Worm (Caenorhabditis elegans) whole organism, midembryonic: ENCODE results near the gene Y110A2AL.4.
"Not testable (repeated sequence)": the region's sequence is repeated elsewhere in the genome, so short reads cannot be mapped to it uniquely, and the experiment has no call there.

Experiments
- T22C8.4 ChIP-seq: fragments of 200-800 bp; sonication (Bioruptor generic); IDR thresholded peaks from 2 replicates; pipeline ENCODE4 v1.3.6; 2022; ENCODE audit warnings: missing genetic modification characterization, missing compliant biosample characterization
- cog-1 ChIP-seq: sonication (generic microtip); optimal IDR thresholded peaks from 2 replicates; lab custom pipeline; 2016; ENCODE audit warnings: missing genetic modification characterization, missing compliant biosample characterization
- flt-1 ChIP-seq: fragments of 200-800 bp; sonication (Bioruptor generic); IDR thresholded peaks from 2 replicates; pipeline ENCODE4 v1.3.6; 2022; ENCODE audit warnings: missing genetic modification characterization, missing compliant biosample characterization
- klf-2 ChIP-seq: fragments of 200-800 bp; sonication (Bioruptor generic); conservative IDR thresholded peaks from 2 replicates; pipeline ENCODE4 v1.3.6; 2022; ENCODE audit warnings: missing genetic modification reagents, missing genetic modification characterization, missing compliant biosample characterization
- med-1 ChIP-seq: sonication (generic microtip); optimal IDR thresholded peaks from 2 replicates; lab custom pipeline; 2017; ENCODE audit warnings: missing genetic modification characterization, mild to moderate bottlenecking, missing compliant biosample characterization, antibody characterized with exemption, missing genetic modification reagents; ENCODE audit not compliant: insufficient read depth
- ref-1 ChIP-seq: fragments of 200-800 bp; sonication (Bioruptor generic); conservative IDR thresholded peaks from 2 replicates; pipeline ENCODE4 v1.3.6; 2022; ENCODE audit warnings: missing genetic modification reagents, missing genetic modification characterization, missing compliant biosample characterization
- tab-1 ChIP-seq: fragments of 200-800 bp; sonication (Bioruptor generic); IDR thresholded peaks from 2 replicates; pipeline ENCODE4 v1.3.6; 2022; ENCODE audit warnings: missing genetic modification characterization, missing compliant biosample characterization
- ztf-23 ChIP-seq: fragments of 200-800 bp; sonication (Bioruptor generic); IDR thresholded peaks from 2 replicates; pipeline ENCODE4 v1.3.6; 2022; ENCODE audit warnings: missing genetic modification reagents, missing genetic modification characterization, missing compliant biosample characterization
- ztf-29 ChIP-seq: fragments of 200-800 bp; sonication (Bioruptor generic); IDR thresholded peaks from 2 replicates; pipeline ENCODE4 v1.3.6; 2022; ENCODE audit warnings: missing genetic modification reagents, missing genetic modification characterization, missing compliant biosample characterization

The Y110A2AL.4 gene

ce11 chrII:2839004-2839403, at the start of gene Y110A2AL.4:
Gene Y110A2AL.4 (plus strand): TSS chrII:2839304.
- not testable (repeated sequence) for TF ChIP-seq klf-2; tab-1 (GFP tag; lab: Robert Waterston, UW); T22C8.4 (GFP tag; lab: Robert Waterston, UW)

ce11 chrII:2791693-2792092, 47.4 kb upstream of the Y110A2AL.4 start:
- TF ChIP-seq ref-1 (GFP tag; lab: Robert Waterston, UW) = no peak
- TF ChIP-seq tab-1 (GFP tag; lab: Robert Waterston, UW) = no peak
- TF ChIP-seq cog-1 (tag; lab: Kevin White, UChicago) = no peak
- no peak for TF ChIP-seq klf-2
- TF ChIP-seq T22C8.4 (GFP tag; lab: Robert Waterston, UW) = no peak
- TF ChIP-seq ztf-23 = no peak
- no peak for TF ChIP-seq ztf-29 (GFP tag; lab: Robert Waterston, UW)
- no peak for TF ChIP-seq med-1 (GFP tag; lab: Kevin White, UChicago)

- TF ChIP-seq ztf-29 (GFP tag; lab: Robert Waterston, UW) (no peak), klf-2 (no peak), tab-1 (GFP tag; lab: Robert Waterston, UW) (no peak), flt-1 (GFP tag; lab: Robert Waterston, UW) (no peak), ref-1 (GFP tag; lab: Robert Waterston, UW) (no peak), ztf-23 (no peak), T22C8.4 (GFP tag; lab: Robert Waterston, UW) (no peak), cog-1 (tag; lab: Kevin White, UChicago) (no peak), med-1 (GFP tag; lab: Kevin White, UChicago) (no peak)
These were observed 43.7 kb upstream of the Y110A2AL.4 start for ce11 chrII:2795413-2795812.

- TF ChIP-seq klf-2 = no peak
- TF ChIP-seq flt-1 (GFP tag; lab: Robert Waterston, UW) = no peak
- TF ChIP-seq tab-1 (GFP tag; lab: Robert Waterston, UW) = no peak
- no peak for TF ChIP-seq ztf-29 (GFP tag; lab: Robert Waterston, UW)
- no peak for TF ChIP-seq med-1 (GFP tag; lab: Kevin White, UChicago)
- no peak for TF ChIP-seq T22C8.4 (GFP tag; lab: Robert Waterston, UW)
- TF ChIP-seq cog-1 (tag; lab: Kevin White, UChicago) = no peak
- TF ChIP-seq ztf-23 = no peak
- TF ChIP-seq ref-1 (GFP tag; lab: Robert Waterston, UW) = no peak
These were observed 42.7 kb upstream of the Y110A2AL.4 start for ce11 chrII:2796431-2796830.

DNA sequence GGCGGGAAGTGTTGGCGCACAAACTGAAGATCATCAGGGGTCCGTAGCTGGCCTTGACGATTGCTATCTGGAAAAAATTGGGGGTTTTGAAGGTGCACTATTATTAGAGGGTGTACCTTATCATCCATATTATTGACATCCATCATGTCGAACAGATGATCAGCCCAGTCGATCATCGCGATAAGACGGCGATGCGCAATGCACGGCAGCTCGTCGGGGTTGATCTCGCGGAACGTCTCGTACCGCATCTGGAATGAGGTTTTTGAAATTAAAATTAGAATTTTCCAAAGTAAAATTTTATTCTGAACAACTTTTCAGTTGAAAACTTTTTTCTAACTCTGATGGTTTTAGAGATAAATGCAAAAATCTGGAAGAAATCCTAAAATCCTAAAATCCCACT, 41.2 kb upstream of the Y110A2AL.4 start:
- TF ChIP-seq ref-1 (GFP tag; lab: Robert Waterston, UW) (no peak), ztf-23 (no peak), ztf-29 (GFP tag; lab: Robert Waterston, UW) (no peak), tab-1 (GFP tag; lab: Robert Waterston, UW) (no peak), cog-1 (tag; lab: Kevin White, UChicago) (no peak), T22C8.4 (GFP tag; lab: Robert Waterston, UW) (no peak)

- TF ChIP-seq cog-1 (tag; lab: Kevin White, UChicago) (peak; percentile 10), flt-1 (GFP tag; lab: Robert Waterston, UW) (no peak), ztf-29 (GFP tag; lab: Robert Waterston, UW) (no peak), tab-1 (GFP tag; lab: Robert Waterston, UW) (no peak), ztf-23 (no peak), ref-1 (GFP tag; lab: Robert Waterston, UW) (no peak)
These were observed 38.4 kb upstream of the Y110A2AL.4 start, which contains the start of gene nhr-119 for ce11 chrII:2800550-2801233. Gene nhr-119 (minus strand): TSS chrII:2800600.

ce11 chrII:2801764-2802163, 37.3 kb upstream of the Y110A2AL.4 start:
- TF ChIP-seq ztf-29 (GFP tag; lab: Robert Waterston, UW) (no peak), cog-1 (tag; lab: Kevin White, UChicago) (no peak), med-1 (GFP tag; lab: Kevin White, UChicago) (no peak), tab-1 (GFP tag; lab: Robert Waterston, UW) (no peak), flt-1 (GFP tag; lab: Robert Waterston, UW) (no peak), T22C8.4 (GFP tag; lab: Robert Waterston, UW) (no peak), ztf-23 (no peak), ref-1 (GFP tag; lab: Robert Waterston, UW) (no peak), klf-2 (no peak)

- TF ChIP-seq tab-1 (GFP tag; lab: Robert Waterston, UW) = no peak
- TF ChIP-seq klf-2 = no peak
- no peak for TF ChIP-seq ztf-29 (GFP tag; lab: Robert Waterston, UW)
- TF ChIP-seq med-1 (GFP tag; lab: Kevin White, UChicago) = no peak
- TF ChIP-seq ztf-23 = no peak
- no peak for TF ChIP-seq cog-1 (tag; lab: Kevin White, UChicago)
These were observed 36.1 kb upstream of the Y110A2AL.4 start for ce11 chrII:2802804-2803586.

- TF ChIP-seq T22C8.4 (GFP tag; lab: Robert Waterston, UW) (no peak), klf-2 (no peak), ztf-29 (GFP tag; lab: Robert Waterston, UW) (no peak), ztf-23 (no peak), ref-1 (GFP tag; lab: Robert Waterston, UW) (no peak), flt-1 (GFP tag; lab: Robert Waterston, UW) (no peak), tab-1 (GFP tag; lab: Robert Waterston, UW) (no peak), med-1 (GFP tag; lab: Kevin White, UChicago) (no peak), cog-1 (tag; lab: Kevin White, UChicago) (no peak)
These were observed 34.9 kb upstream of the Y110A2AL.4 start for ce11 chrII:2804245-2804644.
